Worm (Caenorhabditis elegans): ENCODE measurements around the gene K07D4.2.

DNA sequence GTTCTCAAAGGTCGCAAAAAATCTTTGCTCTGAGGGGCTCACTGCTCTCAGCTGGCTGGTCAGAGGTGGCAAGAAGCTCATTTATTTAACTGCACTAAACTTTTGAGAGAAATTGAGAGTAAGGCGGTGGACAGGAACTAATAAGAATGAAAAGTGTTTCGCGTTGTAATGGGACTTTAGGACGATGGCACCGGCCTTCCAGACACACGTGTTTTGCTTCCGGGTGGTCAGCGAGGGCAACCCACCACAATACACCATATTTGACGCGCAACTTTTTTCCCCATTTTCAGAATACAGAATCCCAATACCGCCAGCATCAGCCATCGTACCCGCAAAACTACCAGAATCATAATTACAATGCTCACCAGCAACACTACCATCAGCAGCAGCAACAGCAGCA lies 5.2 kb downstream of the K07D4.2 start:
- TF ChIP-seq lsy-2 (tag; optimal IDR thresholded peaks at IDR 0.05) (no peak), unc-39 (tag; optimal IDR thresholded peaks at IDR 0.05) (no peak), elt-3 (tag; optimal IDR thresholded peaks at IDR 0.05) (no peak), elt-1 (tag; optimal IDR thresholded peaks at IDR 0.05; ENCODE audit: borderline replicate concordance, insufficient read depth) (no peak), unc-62 (GFP tag; optimal IDR thresholded peaks at IDR 0.05) (no peak), sptf-1 (tag; optimal IDR thresholded peaks at IDR 0.05) (no peak), mep-1 (tag; optimal IDR thresholded peaks at IDR 0.05) (no peak), nhr-12 (tag; optimal IDR thresholded peaks at IDR 0.05) (no peak), snpc-4 (tag; optimal IDR thresholded peaks at IDR 0.05) (no peak), ztf-11 (tag; optimal IDR thresholded peaks at IDR 0.05) (no peak), lin-13 (tag; optimal IDR thresholded peaks at IDR 0.05) (no peak), cnd-1 (tag; optimal IDR thresholded peaks at IDR 0.05) (no peak), nhr-237 (tag; optimal IDR thresholded peaks at IDR 0.05) (no peak)
